Fruit fly (Drosophila melanogaster): ENCODE results near the gene CG14107.

- TF ChIP-seq psq (optimal IDR thresholded peaks at IDR 0.05) (no peak), usp (GFP tag; optimal IDR thresholded peaks at IDR 0.05) (no peak), Dll (optimal IDR thresholded peaks at IDR 0.05) (no peak), CG8478 (optimal IDR thresholded peaks at IDR 0.05) (no peak), pan (optimal IDR thresholded peaks at IDR 0.05) (no peak)
Observed at dm6 chr3L:13409809-13410521, 28.8 kb upstream of the CG14107 start.

All from whole organism.